Worm (Caenorhabditis elegans) whole organism, L3 larva: ENCODE results near the gene srx-85.

Source experiments
- R02D3.7 ChIP-seq: fragments of 150-350 bp; optimal IDR thresholded peaks from 2 replicates; lab custom pipeline; 2014; ENCODE audit warnings: missing biosample characterization, missing genetic modification characterization
- ZK546.5 ChIP-seq: sonication (generic microtip); optimal IDR thresholded peaks from 2 replicates; lab custom pipeline; 2017; ENCODE audit warnings: missing biosample characterization, missing genetic modification characterization
- aly-2 ChIP-seq: fragments of 150-350 bp; optimal IDR thresholded peaks from 2 replicates; lab custom pipeline; 2014; ENCODE audit warnings: missing biosample characterization, missing genetic modification characterization
- ceh-16 ChIP-seq: sonication (generic microtip); optimal IDR thresholded peaks from 2 replicates; lab custom pipeline; 2017; ENCODE audit warnings: missing biosample characterization, missing genetic modification characterization
- ceh-28 ChIP-seq: fragments of 150-350 bp; optimal IDR thresholded peaks from 2 replicates; lab custom pipeline; 2014; ENCODE audit warnings: missing biosample characterization, missing genetic modification reagents, missing genetic modification characterization
- ceh-82 ChIP-seq: fragments of 150-350 bp; optimal IDR thresholded peaks from 2 replicates; lab custom pipeline; 2014; ENCODE audit warnings: missing biosample characterization, missing genetic modification characterization
- ceh-9 ChIP-seq: sonication (generic microtip); optimal IDR thresholded peaks from 2 replicates; lab custom pipeline; 2018; ENCODE audit warnings: missing biosample characterization, missing genetic modification characterization
- daf-12 ChIP-seq: fragments of 150-350 bp; optimal IDR thresholded peaks from 2 replicates; lab custom pipeline; 2014; ENCODE audit warnings: missing biosample characterization, missing genetic modification reagents, missing genetic modification characterization
- egl-27 ChIP-seq: sonication (generic microtip); optimal IDR thresholded peaks from 4 replicates; lab custom pipeline; 2017; ENCODE audit warnings: missing biosample characterization, missing genetic modification reagents, missing genetic modification characterization
- egl-5 ChIP-seq: fragments of 150-350 bp; optimal IDR thresholded peaks from 2 replicates; lab custom pipeline; 2017; ENCODE audit warnings: missing biosample characterization, missing genetic modification reagents, missing genetic modification characterization, inconsistent platforms
- elt-1 ChIP-seq: fragments of 150-350 bp; optimal IDR thresholded peaks from 2 replicates; lab custom pipeline; 2014; ENCODE audit warnings: missing biosample characterization, missing genetic modification characterization
- elt-2 ChIP-seq: sonication (generic microtip); optimal IDR thresholded peaks from 2 replicates; lab custom pipeline; 2016; ENCODE audit warnings: missing genetic modification reagents, mild to moderate bottlenecking, missing genetic modification characterization, missing compliant biosample characterization
- elt-3 ChIP-seq, 3 experiments: fragments of 150-350 bp in 1 of 3; sonication (generic microtip) in 2 of 3; optimal IDR thresholded peaks; 2 replicates in 2 of 3; 4 replicates in 1 of 3; lab custom pipeline; 2014 to 2017; ENCODE audit warnings: missing biosample characterization in 3 of 3, missing genetic modification characterization in 3 of 3
- fkh-10 ChIP-seq: sonication (generic microtip); optimal IDR thresholded peaks from 2 replicates; lab custom pipeline; 2017; ENCODE audit warnings: missing biosample characterization, missing genetic modification reagents, missing genetic modification characterization
- fos-1 ChIP-seq: fragments of 150-350 bp; optimal IDR thresholded peaks from 2 replicates; lab custom pipeline; 2014; ENCODE audit warnings: missing biosample characterization, missing genetic modification characterization
- jun-1 ChIP-seq: fragments of 150-350 bp; optimal IDR thresholded peaks from 2 replicates; lab custom pipeline; 2014; ENCODE audit warnings: missing biosample characterization, missing genetic modification reagents, missing genetic modification characterization
- lin-39 ChIP-seq: fragments of 150-350 bp; optimal IDR thresholded peaks from 2 replicates; lab custom pipeline; 2018; ENCODE audit warnings: missing biosample characterization, missing genetic modification reagents, missing genetic modification characterization
- lsy-12 ChIP-seq: sonication (generic microtip); optimal IDR thresholded peaks from 2 replicates; lab custom pipeline; 2016; ENCODE audit warnings: mild to moderate bottlenecking, missing genetic modification characterization, missing compliant biosample characterization
- mdl-1 ChIP-seq: fragments of 150-350 bp; optimal IDR thresholded peaks from 2 replicates; lab custom pipeline; 2014; ENCODE audit warnings: missing biosample characterization, missing genetic modification characterization
- nfya-1 ChIP-seq: sonication (generic microtip); optimal IDR thresholded peaks from 2 replicates; lab custom pipeline; 2017; ENCODE audit warnings: missing genetic modification characterization, mild to moderate bottlenecking, missing compliant biosample characterization, antibody characterized with exemption, moderate library complexity; ENCODE audit not compliant: insufficient read depth
- nhr-11 ChIP-seq: fragments of 150-350 bp; optimal IDR thresholded peaks from 2 replicates; lab custom pipeline; 2014; ENCODE audit warnings: missing biosample characterization, missing genetic modification characterization
- nhr-12 ChIP-seq: fragments of 150-350 bp; optimal IDR thresholded peaks from 2 replicates; lab custom pipeline; 2014; ENCODE audit warnings: missing biosample characterization, missing genetic modification characterization
- nhr-23 ChIP-seq: fragments of 150-350 bp; optimal IDR thresholded peaks from 2 replicates; lab custom pipeline; 2014; ENCODE audit warnings: missing biosample characterization, missing genetic modification reagents, missing genetic modification characterization
- nhr-237 ChIP-seq: fragments of 150-350 bp; optimal IDR thresholded peaks from 2 replicates; lab custom pipeline; 2014; ENCODE audit warnings: missing biosample characterization, missing genetic modification characterization
- nhr-25 ChIP-seq: sonication (generic microtip); optimal IDR thresholded peaks from 2 replicates; lab custom pipeline; 2017; ENCODE audit warnings: missing biosample characterization, missing genetic modification characterization
- nhr-28 ChIP-seq: fragments of 150-350 bp; optimal IDR thresholded peaks from 2 replicates; lab custom pipeline; 2014; ENCODE audit warnings: missing biosample characterization, missing genetic modification characterization
- nhr-43 ChIP-seq: sonication (generic microtip); optimal IDR thresholded peaks from 2 replicates; lab custom pipeline; 2016; ENCODE audit warnings: mild to moderate bottlenecking, missing genetic modification characterization, missing compliant biosample characterization; ENCODE audit not compliant: poor library complexity, severe bottlenecking
- nhr-67 ChIP-seq: fragments of 150-350 bp; optimal IDR thresholded peaks from 2 replicates; lab custom pipeline; 2014; ENCODE audit warnings: missing biosample characterization, missing genetic modification characterization
- nhr-76 ChIP-seq: fragments of 150-350 bp; sonication (generic microtip); optimal IDR thresholded peaks from 5 replicates; lab custom pipeline; 2014; ENCODE audit warnings: missing biosample characterization, missing genetic modification characterization
- nhr-77 ChIP-seq: fragments of 150-350 bp; optimal IDR thresholded peaks from 2 replicates; lab custom pipeline; 2014; ENCODE audit warnings: missing biosample characterization, missing genetic modification characterization
- pha-4 ChIP-seq: fragments of 150-350 bp; optimal IDR thresholded peaks from 2 replicates; lab custom pipeline; 2014; ENCODE audit warnings: missing biosample characterization, missing genetic modification reagents, missing genetic modification characterization
- pqm-1 ChIP-seq: fragments of 150-350 bp; optimal IDR thresholded peaks from 2 replicates; lab custom pipeline; 2017; ENCODE audit warnings: missing biosample characterization, missing genetic modification characterization, inconsistent platforms
- sea-2 ChIP-seq: fragments of 150-350 bp; sonication (generic microtip); optimal IDR thresholded peaks from 4 replicates; lab custom pipeline; 2014; ENCODE audit warnings: missing biosample characterization, missing genetic modification reagents, missing genetic modification characterization
- skn-1 ChIP-seq: fragments of 150-350 bp; optimal IDR thresholded peaks from 2 replicates; lab custom pipeline; 2014; ENCODE audit warnings: missing biosample characterization, missing genetic modification characterization
- snpc-4 ChIP-seq: fragments of 150-350 bp; optimal IDR thresholded peaks from 2 replicates; lab custom pipeline; 2014; ENCODE audit warnings: missing biosample characterization, missing genetic modification characterization
- tbx-2 ChIP-seq: sonication (generic microtip); optimal IDR thresholded peaks from 2 replicates; lab custom pipeline; 2016; ENCODE audit warnings: mild to moderate bottlenecking, missing genetic modification characterization, missing compliant biosample characterization
- unc-39 ChIP-seq: sonication (generic microtip); optimal IDR thresholded peaks from 4 replicates; lab custom pipeline; 2017; ENCODE audit warnings: missing biosample characterization, missing genetic modification characterization
- zag-1 ChIP-seq: fragments of 150-350 bp; optimal IDR thresholded peaks from 2 replicates; lab custom pipeline; 2014; ENCODE audit warnings: missing biosample characterization, missing genetic modification characterization
- ztf-11 ChIP-seq: fragments of 150-350 bp; optimal IDR thresholded peaks from 2 replicates; lab custom pipeline; 2014; ENCODE audit warnings: missing biosample characterization, missing genetic modification characterization
- ztf-4 ChIP-seq: fragments of 150-350 bp; optimal IDR thresholded peaks from 2 replicates; lab custom pipeline; 2014; ENCODE audit warnings: missing biosample characterization, missing genetic modification characterization

Gene srx-85

DNA sequence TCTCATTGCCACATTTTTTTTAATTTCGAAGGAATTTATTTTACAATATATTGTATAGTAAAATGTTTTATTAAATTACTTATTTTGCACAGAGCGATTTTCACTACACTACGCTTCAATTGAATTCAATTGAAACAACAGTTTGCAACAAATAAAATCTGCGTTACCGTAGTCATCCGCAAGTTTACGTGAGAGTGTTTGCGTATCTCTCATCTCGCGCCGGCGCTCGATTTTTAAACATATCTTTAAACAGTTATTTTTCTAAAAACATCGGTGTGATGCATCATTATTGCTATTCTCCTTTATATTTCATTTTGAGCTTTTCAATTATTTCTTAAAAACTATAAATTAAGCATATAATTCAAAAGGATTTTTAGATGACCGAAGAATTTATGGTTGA is 1.8 kb downstream of the srx-85 start, which contains the start of gene duo-1:
Gene duo-1, plus strand, starts transcription at position 371 of the 400 bp plus-strand sequence.
- TF ChIP-seq fos-1 (tag; lab: Kevin White, UChicago), result no peak
- no peak for TF ChIP-seq ceh-28 (tag; lab: Kevin White, UChicago)
- TF ChIP-seq tbx-2 (tag; lab: Kevin White, UChicago), result no peak
- no peak for TF ChIP-seq nhr-23 (tag; lab: Kevin White, UChicago)
- no peak for TF ChIP-seq ZK546.5 (tag; lab: Kevin White, UChicago)
- no peak for TF ChIP-seq nhr-12 (tag; lab: Kevin White, UChicago)
- TF ChIP-seq nhr-76 (tag; lab: Kevin White, UChicago), result no peak
- TF ChIP-seq nfya-1 (tag; lab: Kevin White, UChicago), result no peak
- TF ChIP-seq lin-39 (tag; lab: Kevin White, UChicago), result no peak
- no peak for TF ChIP-seq elt-1 (tag; lab: Kevin White, UChicago)
- no peak for TF ChIP-seq nhr-25 (tag; lab: Kevin White, UChicago)
- no peak for TF ChIP-seq mdl-1
- no peak for TF ChIP-seq snpc-4 (tag; lab: Kevin White, UChicago)
- no peak for TF ChIP-seq sea-2
- no peak for TF ChIP-seq jun-1 (tag; lab: Kevin White, UChicago)
- no peak for TF ChIP-seq nhr-67 (tag; lab: Kevin White, UChicago)
- no peak for TF ChIP-seq aly-2 (tag; lab: Kevin White, UChicago)

DNA sequence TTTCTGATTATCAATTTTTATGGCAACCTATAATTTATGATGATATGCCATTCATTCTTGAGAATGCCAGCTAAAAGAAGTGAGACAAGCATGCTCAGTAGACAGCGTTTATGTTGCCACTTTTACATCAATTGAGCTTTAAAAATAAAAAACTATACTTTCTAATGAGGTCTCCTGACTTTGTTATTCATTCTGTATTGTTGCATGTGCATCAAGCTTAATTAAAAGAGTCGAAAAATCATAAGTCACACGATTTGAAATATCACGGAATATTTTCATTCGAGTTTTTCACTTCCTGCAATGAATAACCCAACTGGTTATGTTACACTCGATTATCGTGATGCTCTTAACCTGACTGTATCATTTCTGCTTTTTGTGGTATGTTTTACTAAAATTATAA is 10.2 kb downstream of the srx-85 start, which contains the start of gene srx-86:
Gene srx-86, plus strand, starts transcription at position 301 of the 400 bp plus-strand sequence.
- no peak for TF ChIP-seq fos-1 (tag; lab: Kevin White, UChicago)
- TF ChIP-seq skn-1 (tag; lab: Kevin White, UChicago), result no peak
- no peak for TF ChIP-seq ZK546.5 (tag; lab: Kevin White, UChicago)
- no peak for TF ChIP-seq daf-12
- TF ChIP-seq fkh-10 (GFP tag; lab: Kevin White, UChicago), result no peak
- TF ChIP-seq nhr-43 (tag; lab: Kevin White, UChicago), result no peak
- no peak for TF ChIP-seq nhr-237 (tag; lab: Kevin White, UChicago)
- no peak for TF ChIP-seq zag-1 (tag; lab: Kevin White, UChicago)
- TF ChIP-seq nhr-12 (tag; lab: Kevin White, UChicago), result no peak
- no peak for TF ChIP-seq elt-1 (tag; lab: Kevin White, UChicago)
- no peak for TF ChIP-seq elt-3 (tag; optimal IDR thresholded peaks at IDR 0.05; lab: Kevin White, UChicago)
- no peak for TF ChIP-seq ceh-9 (tag; lab: Kevin White, UChicago)
- no peak for TF ChIP-seq ceh-82
- no peak for TF ChIP-seq nhr-28 (tag; lab: Kevin White, UChicago)
- TF ChIP-seq pha-4, result no peak
- TF ChIP-seq elt-2 (tag; lab: Kevin White, UChicago), result no peak
- no peak for TF ChIP-seq sea-2
- TF ChIP-seq ceh-16 (tag; lab: Kevin White, UChicago), result no peak

DNA sequence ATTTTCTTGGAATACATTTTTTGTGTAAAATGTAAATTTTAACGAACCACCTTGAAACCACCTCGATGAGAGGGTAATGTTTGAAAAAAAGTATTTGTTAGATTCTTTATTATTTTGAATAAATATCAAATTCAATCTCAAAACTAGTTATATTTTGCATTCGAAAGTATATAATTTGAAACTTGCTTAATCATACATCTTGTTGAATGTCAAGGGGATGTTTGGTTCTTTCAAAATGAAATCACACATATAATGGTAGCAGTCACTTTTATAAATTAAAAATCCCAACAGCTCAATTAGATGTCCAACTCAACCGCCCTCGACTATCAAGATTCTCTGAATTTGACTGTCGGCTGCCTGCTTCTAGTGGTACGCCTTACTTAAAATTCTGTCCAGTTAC is 12.1 kb downstream of the srx-85 start, which contains the start of gene srx-87:
Gene srx-87, plus strand, starts transcription at position 301 of the 400 bp plus-strand sequence.
- TF ChIP-seq nhr-67 (tag; lab: Kevin White, UChicago), result no peak

- TF ChIP-seq pha-4 (no peak), elt-2 (tag; lab: Kevin White, UChicago) (peak; percentile 19), pqm-1 (peak; percentile 11)
- TF ChIP-seq, all 47 proteins: peak for 2
Measured at ce11 chrV:11570169-11570651, 17.7 kb downstream of the srx-85 start, which contains the start of the genes nhr-101 and pms-2. Gene nhr-101, plus strand, starts transcription at chrV:11570476. Gene pms-2, minus strand, starts transcription at chrV:11570601.

DNA sequence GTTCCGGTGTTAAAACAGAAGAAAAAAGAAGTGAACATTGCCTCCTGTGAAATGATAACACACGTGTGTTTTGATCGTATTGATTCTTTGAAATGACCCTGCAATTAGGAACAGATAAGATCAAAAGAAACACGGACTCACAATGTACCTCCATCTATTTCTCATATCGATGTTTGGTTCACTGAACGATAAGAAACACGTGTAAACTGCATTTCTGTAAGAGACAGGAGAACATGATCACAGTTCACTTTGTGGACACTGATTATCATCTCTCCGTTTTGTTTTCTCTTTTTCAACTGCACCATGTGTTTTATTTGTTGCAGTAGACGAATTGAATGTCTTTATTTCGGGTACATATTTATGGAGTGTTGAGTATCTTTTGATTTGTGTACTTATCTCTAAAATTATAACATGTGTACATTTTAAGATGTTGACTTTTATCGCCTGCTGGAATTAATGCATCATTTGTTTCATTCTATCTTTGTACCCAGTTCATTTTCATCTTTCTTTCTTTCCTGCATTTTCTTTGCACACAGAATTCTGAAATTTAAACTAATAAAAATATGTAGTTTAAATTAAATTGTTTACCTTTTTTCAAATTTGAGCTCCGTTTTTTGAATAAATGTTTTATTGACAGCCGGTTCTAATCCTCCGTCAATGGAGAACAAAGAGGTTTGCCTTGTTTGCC is 20.5 kb downstream of the srx-85 start, which contains the start of the genes H12C20.7 and nhr-68:
Gene H12C20.7, minus strand, starts transcription at position 188 of the 688 bp plus-strand sequence.
Gene nhr-68, plus strand, starts transcription at position 638 of the 688 bp plus-strand sequence.
- TF ChIP-seq nhr-77 (tag; lab: Kevin White, UChicago) (peak; percentile 31), ztf-11 (tag; lab: Kevin White, UChicago) (no peak), nhr-43 (tag; lab: Kevin White, UChicago) (peak; percentile 99), R02D3.7 (tag; lab: Kevin White, UChicago) (peak; percentile 50), nhr-12 (tag; lab: Kevin White, UChicago) (no peak), tbx-2 (tag; lab: Kevin White, UChicago) (peak; percentile 87), nhr-11 (no peak), lsy-12 (tag; lab: Kevin White, UChicago) (peak; percentile 95), lin-39 (tag; lab: Kevin White, UChicago) (no peak), ceh-28 (tag; lab: Kevin White, UChicago) (peak; percentile 52), unc-39 (tag; lab: Kevin White, UChicago) (no peak), nhr-25 (tag; lab: Kevin White, UChicago) (peak; percentile 94), ceh-9 (tag; lab: Kevin White, UChicago) (no peak), skn-1 (tag; lab: Kevin White, UChicago) (peak; percentile 77), egl-27 (tag; lab: Kevin White, UChicago) (peak; percentile 72), pqm-1 (peak; percentile 99), egl-5 (no peak), nfya-1 (tag; lab: Kevin White, UChicago) (peak; percentile 65), mdl-1 (peak; percentile 76), ceh-82 (no peak), elt-2 (tag; lab: Kevin White, UChicago) (peak; percentile 99), nhr-76 (tag; lab: Kevin White, UChicago) (peak; percentile 9), pha-4 (peak; percentile 95), ztf-4 (tag; lab: Kevin White, UChicago) (peak; percentile 52), nhr-28 (tag; lab: Kevin White, UChicago) (peak; percentile 48)
